Worm (Caenorhabditis elegans) whole organism, young adult: ENCODE results near the gene K04B12.2.

ENCODE experiments used
- F37B4.10 ChIP-seq: fragments of 200-800 bp; sonication (Bioruptor generic); IDR thresholded peaks from 2 replicates; pipeline ENCODE4 v1.3.6; 2022; ENCODE audit warnings: missing genetic modification characterization, missing compliant biosample characterization
- Y67H2A.10 ChIP-seq: fragments of 200-800 bp; sonication (Bioruptor generic); conservative IDR thresholded peaks from 2 replicates; pipeline ENCODE4 v1.3.6; 2022; ENCODE audit warnings: missing genetic modification reagents, missing genetic modification characterization, missing compliant biosample characterization
- ZK185.1 ChIP-seq: sonication (generic microtip); optimal IDR thresholded peaks from 2 replicates; lab custom pipeline; 2016; ENCODE audit warnings: mild to moderate bottlenecking, missing genetic modification characterization, missing compliant biosample characterization; ENCODE audit not compliant: poor library complexity, severe bottlenecking
- aptf-3 ChIP-seq: fragments of 200-800 bp; sonication (Bioruptor generic); IDR thresholded peaks from 2 replicates; pipeline ENCODE4 v1.3.6; 2022; ENCODE audit warnings: missing genetic modification characterization, missing compliant biosample characterization
- athp-1 ChIP-seq: sonication (generic microtip); optimal IDR thresholded peaks from 2 replicates; lab custom pipeline; 2017; ENCODE audit warnings: mild to moderate bottlenecking, missing genetic modification characterization, missing compliant biosample characterization
- bed-1 ChIP-seq: fragments of 200-800 bp; sonication (Bioruptor generic); IDR thresholded peaks from 2 replicates; pipeline ENCODE4 v1.3.6; 2022; ENCODE audit warnings: missing genetic modification reagents, missing genetic modification characterization, missing compliant biosample characterization
- cebp-1 ChIP-seq, 2 experiments: fragments of 200-800 bp in 1 of 2; sonication (Bioruptor generic) in 1 of 2; sonication (generic microtip) in 1 of 2; IDR thresholded peaks in 1 of 2; optimal IDR thresholded peaks in 1 of 2; 2 replicates each; pipeline versions ENCODE4 v1.3.6 to Lab custom; 2017 to 2022; ENCODE audit warnings: missing compliant biosample characterization in 2 of 2, missing genetic modification characterization in 2 of 2, mild to moderate bottlenecking in 1 of 2, missing genetic modification reagents in 1 of 2, moderate library complexity in 1 of 2
- ceh-79 ChIP-seq: sonication (generic microtip); optimal IDR thresholded peaks from 2 replicates; lab custom pipeline; 2017; ENCODE audit warnings: mild to moderate bottlenecking, missing genetic modification characterization, missing compliant biosample characterization
- chd-7 ChIP-seq: sonication (generic microtip); optimal IDR thresholded peaks from 2 replicates; lab custom pipeline; 2016; ENCODE audit warnings: mild to moderate bottlenecking, missing genetic modification characterization, moderate library complexity, missing compliant biosample characterization
- dox-1 ChIP-seq: fragments of 200-800 bp; sonication (Bioruptor generic); IDR thresholded peaks from 2 replicates; pipeline ENCODE4 v1.3.6; 2022; ENCODE audit warnings: missing genetic modification reagents, missing genetic modification characterization, missing compliant biosample characterization
- dpff-1 ChIP-seq: sonication (generic microtip); optimal IDR thresholded peaks from 2 replicates; lab custom pipeline; 2017; ENCODE audit warnings: mild to moderate bottlenecking, missing genetic modification characterization, missing compliant biosample characterization
- dpl-1 ChIP-seq: fragments of 150-350 bp; optimal IDR thresholded peaks from 2 replicates; lab custom pipeline; 2014; ENCODE audit warnings: missing biosample characterization, missing genetic modification reagents, missing genetic modification characterization
- ets-4 ChIP-seq: fragments of 200-800 bp; sonication (Bioruptor generic); optimal IDR thresholded peaks from 2 replicates; lab custom pipeline; 2018; ENCODE audit warnings: mild to moderate bottlenecking, missing genetic modification characterization, missing compliant biosample characterization
- hlh-12 ChIP-seq: sonication (generic microtip); optimal IDR thresholded peaks from 2 replicates; lab custom pipeline; 2016; ENCODE audit warnings: missing genetic modification characterization, missing compliant biosample characterization
- hlh-26 ChIP-seq: fragments of 200-800 bp; sonication (Bioruptor generic); conservative IDR thresholded peaks from 2 replicates; pipeline ENCODE4 v1.3.6; 2022; ENCODE audit warnings: missing genetic modification reagents, missing genetic modification characterization, missing compliant biosample characterization
- hsf-1 ChIP-seq: fragments of 200-800 bp; sonication (Bioruptor generic); IDR thresholded peaks from 2 replicates; pipeline ENCODE4 v1.3.6; 2022; ENCODE audit warnings: missing genetic modification reagents, missing genetic modification characterization, missing compliant biosample characterization
- lin-35 ChIP-seq, 3 experiments: fragments of 150-350 bp in 2 of 3; sonication (generic microtip) in 1 of 3; optimal IDR thresholded peaks; 2 replicates each; lab custom pipeline; 2014 to 2018; ENCODE audit warnings: missing biosample characterization in 3 of 3, missing genetic modification characterization in 3 of 3, missing genetic modification reagents in 3 of 3
- lsl-1 ChIP-seq: fragments of 200-800 bp; sonication (Bioruptor generic); optimal IDR thresholded peaks from 2 replicates; lab custom pipeline; 2018; ENCODE audit warnings: mild to moderate bottlenecking, missing genetic modification characterization, moderate library complexity, missing compliant biosample characterization
- sea-2 ChIP-seq: fragments of 200-800 bp; sonication (Bioruptor generic); IDR thresholded peaks from 2 replicates; pipeline ENCODE4 v1.3.6; 2022; ENCODE audit warnings: missing genetic modification characterization, missing compliant biosample characterization
- tbp1 ChIP-seq: fragments of 200-800 bp; sonication (Bioruptor generic); optimal IDR thresholded peaks from 2 replicates; lab custom pipeline; 2018; ENCODE audit warnings: mild to moderate bottlenecking, missing genetic modification characterization, missing compliant biosample characterization
- zfh-2 ChIP-seq: fragments of 200-800 bp; sonication (Bioruptor generic); conservative IDR thresholded peaks from 2 replicates; pipeline ENCODE4 v1.3.6; 2022; ENCODE audit warnings: missing genetic modification reagents, missing genetic modification characterization, missing compliant biosample characterization
- zim-3 ChIP-seq: sonication (generic microtip); optimal IDR thresholded peaks from 2 replicates; lab custom pipeline; 2017; ENCODE audit warnings: mild to moderate bottlenecking, missing genetic modification characterization, moderate library complexity, missing compliant biosample characterization

The K04B12.2 gene

DNA sequence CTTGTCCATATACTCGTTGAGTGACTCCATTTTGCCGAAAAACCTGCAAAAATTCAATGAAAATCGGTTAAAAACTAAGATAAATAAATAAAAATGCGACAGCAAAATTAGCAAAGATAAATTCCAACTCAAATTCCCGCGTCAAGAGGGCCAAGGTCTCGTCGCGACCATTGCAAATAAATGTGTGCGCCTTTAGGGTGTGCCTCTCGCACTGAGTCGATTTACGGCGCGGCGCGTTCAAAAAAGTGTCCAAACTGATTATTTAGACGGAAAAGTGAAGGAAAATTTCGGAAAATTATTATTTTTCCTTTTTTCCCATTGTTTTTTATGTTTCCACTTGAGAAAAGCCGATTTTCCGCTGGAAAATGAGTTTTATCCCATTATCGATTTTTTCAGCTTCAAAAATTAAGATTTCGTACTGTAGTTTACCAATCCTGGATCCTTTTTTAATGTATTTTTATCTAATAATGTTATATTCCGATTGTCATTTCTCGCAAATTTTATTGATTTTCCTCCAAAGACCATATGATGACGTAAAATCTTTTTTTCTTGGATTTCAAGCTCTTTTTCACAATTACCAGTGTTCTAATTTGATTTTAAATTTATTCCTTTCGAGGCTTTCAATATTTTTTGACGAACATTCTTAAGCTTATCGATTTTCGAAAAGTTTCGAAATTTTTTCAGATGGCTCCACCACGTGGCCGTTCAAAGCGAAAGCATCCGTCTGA, 47.6 kb downstream of the K04B12.2 start, which contains the start of the genes kbp-3 and nurf-1 (continued):
- TF ChIP-seq sea-2 (GFP tag; lab: Robert Waterston, UW) (no peak), Y67H2A.10 (GFP tag; lab: Robert Waterston, UW) (no peak), aptf-3 (GFP tag; lab: Robert Waterston, UW) (no peak), bed-1 (no peak), F37B4.10 (GFP tag; lab: Robert Waterston, UW) (no peak), dox-1 (GFP tag; lab: Robert Waterston, UW) (peak; percentile 78), hlh-12 (tag; lab: Kevin White, UChicago) (no peak), tbp1 (GFP tag; lab: Kevin White, UChicago) (no peak), zfh-2 (GFP tag; lab: Robert Waterston, UW) (no peak), lin-35 (GFP tag; optimal IDR thresholded peaks at IDR 0.05; lab: Kevin White, UChicago) (peak in 1 of 3 experiments; percentile 56), dpl-1 (GFP tag; lab: Kevin White, UChicago) (peak; percentile 69), chd-7 (no peak)
- TF ChIP-seq, all 124 proteins: peak for 16

DNA sequence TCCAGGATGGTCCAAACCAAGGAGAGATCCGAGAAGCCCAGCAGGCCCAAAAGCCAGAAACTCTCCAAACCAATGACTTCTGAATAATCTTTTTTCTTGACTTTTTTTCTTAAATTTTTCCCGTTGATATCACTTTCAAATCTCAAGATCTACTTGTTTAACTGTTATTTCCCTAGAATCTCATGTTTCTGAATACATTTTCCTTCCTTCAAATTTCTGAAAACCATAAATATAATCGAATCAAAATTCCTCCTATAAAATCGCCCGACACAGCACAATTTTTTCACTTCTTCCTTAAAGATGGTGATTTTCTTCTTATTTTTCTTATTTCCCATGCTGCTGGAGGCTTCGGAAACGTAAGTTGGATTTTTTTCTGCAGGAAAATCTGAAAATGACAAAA, 49.6 kb downstream of the K04B12.2 start, which contains the start of gene F26H11.8:
TSS of gene F26H11.8 (plus strand) at position 301 of the 400 bp plus-strand sequence.
- TF ChIP-seq ets-4 (GFP tag; lab: Kevin White, UChicago) (no peak), zim-3 (no peak), athp-1 (tag; lab: Kevin White, UChicago) (no peak), hlh-26 (GFP tag; lab: Robert Waterston, UW) (no peak), dox-1 (GFP tag; lab: Robert Waterston, UW) (no peak), hsf-1 (GFP tag; lab: Robert Waterston, UW) (no peak), ceh-79 (tag; lab: Kevin White, UChicago) (no peak), lsl-1 (GFP tag; lab: Kevin White, UChicago) (no peak), ZK185.1 (tag; lab: Kevin White, UChicago) (no peak), dpff-1 (tag; lab: Kevin White, UChicago) (no peak), dpl-1 (GFP tag; lab: Kevin White, UChicago) (no peak), cebp-1 (GFP tag; IDR thresholded peaks at IDR 0.05; lab: Robert Waterston, UW) (no peak), cebp-1 (tag; optimal IDR thresholded peaks at IDR 0.05; lab: Kevin White, UChicago) (no peak)
